Fruit fly (Drosophila melanogaster) whole organism, wandering third instar larva: ENCODE results near the gene Jon25Biii.

Experiments
- Abd-B ChIP-seq: fragments of >200 bp; optimal IDR thresholded peaks from 2 replicates; lab custom pipeline; 2017; ENCODE audit warnings: missing biosample characterization, missing genetic modification characterization
- CG32264 ChIP-seq: fragments of 200-800 bp; sonication (Bioruptor generic); optimal IDR thresholded peaks from 2 replicates; lab custom pipeline; 2016; ENCODE audit warnings: missing biosample characterization, missing genetic modification characterization
- Dfd ChIP-seq: fragments of >200 bp; optimal IDR thresholded peaks from 2 replicates; lab custom pipeline; 2017; ENCODE audit warnings: missing biosample characterization, missing genetic modification characterization
- Dif ChIP-seq: fragments of 200-275, 200-300 bp; sonication (Bioruptor generic); optimal IDR thresholded peaks from 2 replicates; lab custom pipeline; 2018; ENCODE audit warnings: missing biosample characterization, missing genetic modification characterization; ENCODE audit not compliant: partially characterized antibody
- GATAd ChIP-seq: sonication (Bioruptor generic); optimal IDR thresholded peaks from 2 replicates; lab custom pipeline; 2016; ENCODE audit warnings: missing biosample characterization, missing genetic modification characterization
- HLH106 ChIP-seq: fragments of 200-800 bp; optimal IDR thresholded peaks from 3 replicates; lab custom pipeline; 2019; ENCODE audit warnings: missing biosample characterization, mild to moderate bottlenecking, missing genetic modification characterization, moderate library complexity
- Hnf4 ChIP-seq: fragments of 200-800 bp; sonication (Bioruptor generic); optimal IDR thresholded peaks from 2 replicates; lab custom pipeline; 2016; ENCODE audit warnings: missing biosample characterization, mild to moderate bottlenecking, missing genetic modification characterization
- Hr83 ChIP-seq: fragments of 200-300 bp; sonication (Bioruptor generic); optimal IDR thresholded peaks from 2 replicates; lab custom pipeline; 2016; ENCODE audit warnings: missing biosample characterization, mild to moderate bottlenecking, missing genetic modification characterization, moderate library complexity; ENCODE audit not compliant: poor library complexity, severe bottlenecking
- Jra ChIP-seq: sonication (Bioruptor generic); optimal IDR thresholded peaks from 2 replicates; lab custom pipeline; 2016; ENCODE audit warnings: missing biosample characterization, missing genetic modification characterization
- Mio ChIP-seq: sonication (Bioruptor generic); optimal IDR thresholded peaks from 2 replicates; lab custom pipeline; 2016; ENCODE audit warnings: missing biosample characterization, missing genetic modification characterization
- Myc ChIP-seq: fragments of >200 bp; optimal IDR thresholded peaks from 2 replicates; lab custom pipeline; 2017
- N ChIP-seq: fragments of >200 bp; optimal IDR thresholded peaks from 2 replicates; lab custom pipeline; 2018; ENCODE audit warnings: missing biosample characterization, missing external identifiers, missing genetic modification characterization
- OdsH ChIP-seq: fragments of 200-800 bp; sonication (Bioruptor generic); optimal IDR thresholded peaks from 2 replicates; lab custom pipeline; 2016; ENCODE audit warnings: missing biosample characterization, mild to moderate bottlenecking, missing genetic modification characterization
- Rel ChIP-seq, 2 experiments: fragments of 200-800 bp; sonication (Bioruptor generic) in 1 of 2; optimal IDR thresholded peaks; 2 replicates in 1 of 2; 3 replicates in 1 of 2; lab custom pipeline; 2016 to 2019; ENCODE audit warnings: mild to moderate bottlenecking in 2 of 2, missing biosample characterization in 2 of 2, missing genetic modification characterization in 2 of 2, moderate library complexity in 1 of 2
- Sp1 ChIP-seq: fragments of 200-800 bp; sonication (Bioruptor generic); optimal IDR thresholded peaks from 3 replicates; lab custom pipeline; 2019; ENCODE audit warnings: missing biosample characterization, mild to moderate bottlenecking, missing genetic modification characterization, moderate library complexity
- Vsx2 ChIP-seq: fragments of 200-300, 225-300 bp; sonication (Bioruptor generic); optimal IDR thresholded peaks from 2 replicates; lab custom pipeline; 2018; ENCODE audit warnings: missing biosample characterization, missing genetic modification characterization; ENCODE audit not compliant: partially characterized antibody
- br ChIP-seq: fragments of 200-800 bp; sonication (Bioruptor generic); optimal IDR thresholded peaks from 2 replicates; lab custom pipeline; 2016; ENCODE audit warnings: missing biosample characterization, missing genetic modification characterization
- brk ChIP-seq: fragments of 200-800 bp; sonication (Bioruptor generic); optimal IDR thresholded peaks from 2 replicates; lab custom pipeline; 2016; ENCODE audit warnings: missing biosample characterization, mild to moderate bottlenecking, missing genetic modification characterization
- dsf ChIP-seq: sonication (Bioruptor generic); optimal IDR thresholded peaks from 2 replicates; lab custom pipeline; 2016; ENCODE audit warnings: missing biosample characterization, missing genetic modification characterization, borderline replicate concordance
- ey ChIP-seq: fragments of 200-800 bp; sonication (Bioruptor generic); optimal IDR thresholded peaks from 2 replicates; lab custom pipeline; 2016; ENCODE audit warnings: missing biosample characterization, missing genetic modification characterization
- fru ChIP-seq: fragments of 200-800 bp; sonication (Bioruptor generic); optimal IDR thresholded peaks from 3 replicates; lab custom pipeline; 2016; ENCODE audit warnings: missing biosample characterization, mild to moderate bottlenecking, missing genetic modification characterization
- h ChIP-seq: fragments of 200-800 bp; sonication (Bioruptor generic); optimal IDR thresholded peaks from 3 replicates; lab custom pipeline; 2016; ENCODE audit warnings: missing biosample characterization, mild to moderate bottlenecking, missing genetic modification characterization
- jim ChIP-seq: fragments of 175-275, 200-325 bp; sonication (Bioruptor generic); optimal IDR thresholded peaks from 2 replicates; lab custom pipeline; 2016; ENCODE audit warnings: missing biosample characterization, mild to moderate bottlenecking, missing genetic modification characterization
- lola ChIP-seq: fragments of >200 bp; optimal IDR thresholded peaks from 2 replicates; lab custom pipeline; 2017; ENCODE audit warnings: missing biosample characterization, missing genetic modification characterization
- pan ChIP-seq: fragments of >200 bp; optimal IDR thresholded peaks from 2 replicates; lab custom pipeline; 2017
- psq ChIP-seq: fragments of 200-800 bp; sonication (Bioruptor generic); optimal IDR thresholded peaks from 3 replicates; lab custom pipeline; 2017; ENCODE audit warnings: missing biosample characterization, mild to moderate bottlenecking, missing genetic modification characterization, moderate library complexity
- rgr ChIP-seq: fragments of 200-800 bp; sonication (Bioruptor generic); optimal IDR thresholded peaks from 3 replicates; lab custom pipeline; 2016; ENCODE audit warnings: missing biosample characterization, mild to moderate bottlenecking, missing genetic modification characterization
- sage ChIP-seq: fragments of 200-800 bp; sonication (Bioruptor generic); optimal IDR thresholded peaks from 2 replicates; lab custom pipeline; 2016; ENCODE audit warnings: missing biosample characterization, mild to moderate bottlenecking, missing genetic modification characterization
- sv ChIP-seq: fragments of 200-800 bp; sonication (Bioruptor generic); optimal IDR thresholded peaks from 3 replicates; lab custom pipeline; 2016; ENCODE audit warnings: missing biosample characterization, missing genetic modification characterization

Gene Jon25Biii

DNA sequence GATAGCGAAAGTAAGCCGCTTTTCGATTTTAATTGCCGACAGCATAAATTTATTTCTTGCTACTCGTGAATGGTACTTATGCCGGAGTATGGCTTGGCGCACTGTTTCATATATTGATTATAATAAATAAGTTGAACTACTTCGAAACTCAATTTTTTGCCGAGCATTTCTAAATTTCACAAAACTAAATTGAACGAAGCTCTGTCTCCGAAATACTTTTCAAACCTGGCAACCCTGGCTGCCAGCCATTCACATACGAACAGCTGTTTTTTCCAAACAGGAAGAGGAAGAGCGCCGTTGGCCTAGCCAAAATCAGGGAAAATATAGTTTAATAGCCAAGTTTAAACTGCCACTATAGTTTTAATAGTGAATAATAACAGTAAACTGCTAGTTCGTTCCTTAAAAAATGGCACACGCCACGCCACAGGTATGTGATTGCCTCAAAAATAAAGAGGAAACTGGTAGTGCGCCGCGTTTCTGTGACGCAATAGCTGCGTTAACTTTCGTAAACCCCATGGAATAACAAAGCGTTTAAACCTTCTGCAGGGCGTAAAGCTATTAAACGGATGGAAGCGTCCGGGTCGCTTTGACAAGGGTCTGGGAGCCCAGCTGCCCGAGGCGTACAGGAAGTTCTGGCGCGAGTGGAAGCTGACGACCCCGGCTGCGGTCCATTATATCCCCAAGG lies 23.3 kb upstream of the Jon25Biii start, which contains the start of gene mRpL28:
mRpL28 (plus strand) TSS at position 246 of the 685 bp plus-strand sequence.
- TF ChIP-seq HLH106: peak; percentile 15
- TF ChIP-seq psq: peak; percentile 2
- peak; percentile 16 for TF ChIP-seq Hr83 (GFP tag; lab: Kevin White, UChicago)
- no peak for TF ChIP-seq Myc (lab: Kevin White, UChicago)
- no peak for TF ChIP-seq Mio
- TF ChIP-seq Jra (GFP tag; lab: Kevin White, UChicago): no peak
- no peak for TF ChIP-seq h
- no peak for TF ChIP-seq Rel (GFP tag; optimal IDR thresholded peaks at IDR 0.05; lab: Kevin White, UChicago)
- TF ChIP-seq Rel (tag; optimal IDR thresholded peaks at IDR 0.05; lab: Kevin White, UChicago): peak; percentile 88
- no peak for TF ChIP-seq lola (GFP tag; lab: Kevin White, UChicago)
- no peak for TF ChIP-seq Dif
- peak; percentile 26 for TF ChIP-seq ey (GFP tag; lab: Kevin White, UChicago)
- TF ChIP-seq Vsx2 (GFP tag; lab: Kevin White, UChicago): no peak
- no peak for TF ChIP-seq fru (GFP tag; lab: Kevin White, UChicago)
- no peak for TF ChIP-seq brk (GFP tag; lab: Kevin White, UChicago)
- TF ChIP-seq, all 38 proteins: peak for 5

DNA sequence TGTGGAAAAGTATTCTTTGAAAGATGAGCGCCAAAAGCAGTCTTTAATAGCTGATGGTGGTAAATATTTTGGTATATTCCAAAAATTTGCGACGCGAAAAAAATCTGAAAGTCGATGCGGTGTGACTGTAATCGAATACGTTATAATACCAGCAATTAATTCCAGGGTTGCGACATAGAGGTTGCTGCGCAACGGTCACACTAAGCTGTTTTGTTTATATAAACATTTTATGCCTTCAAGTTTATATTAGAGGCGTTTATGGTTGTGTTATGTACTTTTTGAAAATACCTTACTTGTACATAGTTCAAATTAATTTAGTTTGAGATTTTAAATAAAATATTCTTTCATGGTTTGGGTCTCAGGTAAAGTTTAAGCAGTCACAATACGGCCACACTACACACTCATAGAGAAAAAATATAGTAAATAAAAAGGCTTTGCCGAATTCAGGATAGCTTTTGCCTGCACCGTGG lies 20.8 kb upstream of the Jon25Biii start, which contains the start of gene CG14043:
CG14043 (plus strand) TSS at position 374 of the 470 bp plus-strand sequence.
- no peak for TF ChIP-seq sv (GFP tag; lab: Kevin White, UChicago)
- no peak for TF ChIP-seq Rel (GFP tag; optimal IDR thresholded peaks at IDR 0.05; lab: Kevin White, UChicago)
- TF ChIP-seq Rel (tag; optimal IDR thresholded peaks at IDR 0.05; lab: Kevin White, UChicago): peak; percentile 51
- TF ChIP-seq br: no peak
- TF ChIP-seq ey (GFP tag; lab: Kevin White, UChicago): no peak
- no peak for TF ChIP-seq lola (GFP tag; lab: Kevin White, UChicago)
- TF ChIP-seq sage (GFP tag; lab: Kevin White, UChicago): no peak
- TF ChIP-seq Abd-B (GFP tag; lab: Kevin White, UChicago): no peak
- no peak for TF ChIP-seq Dif
- peak; percentile 46 for TF ChIP-seq Myc (lab: Kevin White, UChicago)
- no peak for TF ChIP-seq Mio
- peak; percentile 2 for TF ChIP-seq HLH106

DNA sequence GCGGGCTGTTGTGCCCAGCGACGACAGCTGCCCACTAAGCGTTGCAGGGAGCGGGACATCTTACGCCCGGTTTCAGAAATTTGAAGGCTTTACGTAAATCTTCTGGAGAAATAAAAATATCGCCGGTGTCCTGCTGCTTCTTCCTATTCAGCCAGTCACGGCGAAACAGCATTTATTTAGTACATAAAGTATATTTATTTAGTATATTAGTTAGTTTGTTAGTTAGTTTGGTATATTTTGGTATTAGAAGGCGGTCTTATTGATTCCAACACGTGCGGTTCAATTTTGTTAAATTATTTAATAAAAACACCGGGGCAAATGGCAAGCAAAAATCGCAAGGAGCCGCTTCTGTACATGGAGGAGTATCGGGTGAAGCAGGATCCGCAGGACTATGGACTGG lies 18.2 kb upstream of the Jon25Biii start, which contains the start of the genes Scox and Polr1C:
Scox (minus strand) TSS at position 169 of the 400 bp plus-strand sequence.
Polr1C (plus strand) TSS at position 238 of the 400 bp plus-strand sequence.
- TF ChIP-seq dsf (GFP tag; lab: Kevin White, UChicago) (no peak), Myc (lab: Kevin White, UChicago) (peak; percentile 1), Rel (GFP tag; optimal IDR thresholded peaks at IDR 0.05; lab: Kevin White, UChicago) (no peak), Rel (tag; optimal IDR thresholded peaks at IDR 0.05; lab: Kevin White, UChicago) (no peak)

DNA sequence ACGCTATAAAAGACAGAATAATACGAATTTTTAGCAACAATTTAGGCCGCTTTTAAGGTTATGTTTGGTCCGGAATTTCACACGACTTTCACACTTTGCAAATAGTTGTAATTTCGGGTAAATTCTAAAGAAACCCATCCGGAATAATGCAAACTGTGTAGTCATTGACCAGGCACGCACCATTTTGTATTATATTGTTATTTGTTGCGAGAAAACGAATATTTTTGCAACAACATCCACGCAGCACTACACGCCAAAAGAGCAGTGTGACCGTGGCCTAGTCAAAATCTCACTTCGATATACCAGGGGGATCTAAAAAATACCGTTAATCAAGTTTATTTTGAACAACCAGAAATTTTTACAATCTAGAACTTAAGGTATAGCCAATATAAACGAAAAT lies 16.9 kb upstream of the Jon25Biii start, which contains the start of gene eIF3i:
eIF3i (minus strand) TSS at position 265 of the 400 bp plus-strand sequence.
- no peak for TF ChIP-seq lola (GFP tag; lab: Kevin White, UChicago)
- TF ChIP-seq Mio: no peak
- TF ChIP-seq Jra (GFP tag; lab: Kevin White, UChicago): no peak
- no peak for TF ChIP-seq OdsH
- no peak for TF ChIP-seq pan (lab: Kevin White, UChicago)
- TF ChIP-seq Myc (lab: Kevin White, UChicago): no peak
- no peak for TF ChIP-seq Hnf4 (GFP tag; lab: Kevin White, UChicago)
- no peak for TF ChIP-seq N
- TF ChIP-seq rgr: no peak

DNA sequence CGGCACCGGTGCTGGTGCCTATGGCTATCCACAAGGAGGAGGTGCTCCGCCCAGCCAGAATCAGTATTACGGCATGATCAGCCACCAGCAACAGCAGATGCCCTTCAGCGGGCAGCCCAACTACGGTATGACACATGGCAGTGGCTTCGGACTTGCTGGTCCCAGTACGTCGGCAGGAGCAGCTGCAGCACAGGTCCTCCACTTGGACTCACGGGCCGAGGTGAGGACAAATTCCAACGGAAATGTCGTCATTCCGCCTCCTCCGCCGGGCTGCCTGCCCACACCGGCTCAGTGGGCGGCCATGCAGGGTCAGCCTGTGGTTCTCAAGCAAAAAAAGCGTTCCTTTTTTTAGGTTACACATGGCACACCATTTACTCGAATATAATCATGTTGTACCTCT lies 15.4 kb upstream of the Jon25Biii start:
- no peak for TF ChIP-seq OdsH
- no peak for TF ChIP-seq HLH106
- no peak for TF ChIP-seq Jra (GFP tag; lab: Kevin White, UChicago)
- no peak for TF ChIP-seq ey (GFP tag; lab: Kevin White, UChicago)
- no peak for TF ChIP-seq Sp1 (GFP tag; lab: Kevin White, UChicago)
- no peak for TF ChIP-seq Abd-B (GFP tag; lab: Kevin White, UChicago)
- TF ChIP-seq sv (GFP tag; lab: Kevin White, UChicago): no peak
- TF ChIP-seq CG32264: no peak
- TF ChIP-seq jim: no peak
- no peak for TF ChIP-seq pan (lab: Kevin White, UChicago)
- no peak for TF ChIP-seq h
- TF ChIP-seq br: no peak
- no peak for TF ChIP-seq Dfd
- no peak for TF ChIP-seq GATAd (GFP tag; lab: Kevin White, UChicago)
- TF ChIP-seq psq: no peak
- no peak for TF ChIP-seq dsf (GFP tag; lab: Kevin White, UChicago)
- TF ChIP-seq, all 38 proteins: peak for 0
